Fruit fly (Drosophila melanogaster) Kc167 (cell line): Measurements from ENCODE around the gene CG3342.

Source experiments
- Sin3A ChIP-seq: fragments of >200 bp; optimal IDR thresholded peaks from 2 replicates; lab custom pipeline; 2018; ENCODE audit warnings: missing external identifiers
- h ChIP-seq: fragments of >200 bp; optimal IDR thresholded peaks from 3 replicates; lab custom pipeline; 2018; ENCODE audit warnings: missing external identifiers
- insv ChIP-seq: fragments of >200 bp; optimal IDR thresholded peaks from 3 replicates; lab custom pipeline; 2018; ENCODE audit warnings: missing external identifiers
- psq ChIP-seq: fragments of >200 bp; optimal IDR thresholded peaks from 2 replicates; lab custom pipeline; 2017; ENCODE audit warnings: missing external identifiers
- ttk ChIP-seq: sonication (Bioruptor generic); optimal IDR thresholded peaks from 2 replicates; lab custom pipeline; 2017; ENCODE audit warnings: missing external identifiers

- no peak for TF ChIP-seq psq (lab: Kevin White, UChicago)
- no peak for TF ChIP-seq ttk (lab: Kevin White, UChicago)
- no peak for TF ChIP-seq h
- TF ChIP-seq insv, result no peak
- TF ChIP-seq Sin3A (lab: Kevin White, UChicago), result no peak
Measured at dm6 chrX:6551464-6551863, 23.8 kb upstream of the CG3342 start.
